Fruit fly (Drosophila melanogaster): ENCODE data around the gene CG12268.

dm6 chr3R:23955380-23955779 lies 7.2 kb upstream of the CG12268 start:
- no peak for TF ChIP-seq sima (GFP tag; optimal IDR thresholded peaks at IDR 0.05)
- TF ChIP-seq mld (GFP tag; IDR thresholded peaks at IDR 0.05; ENCODE audit: partially characterized antibody) = no peak
- no peak for TF ChIP-seq Dek (tag; optimal IDR thresholded peaks at IDR 0.05)
- no peak for TF ChIP-seq CG6689 (GFP tag; IDR thresholded peaks at IDR 0.05)
- TF ChIP-seq dati (GFP tag; IDR thresholded peaks at IDR 0.05) = no peak
- no peak for TF ChIP-seq CG12744 (GFP tag; optimal IDR thresholded peaks at IDR 0.05)

All from whole organism, embryonic.